Worm (Caenorhabditis elegans): Measurements from ENCODE around the gene srg-45.
A peak's percentile ranks its signal among the peaks of the same experiment; 100 is the strongest.

- no peak for TF ChIP-seq ama-1 (optimal IDR thresholded peaks at IDR 0.05)
- no peak for TF ChIP-seq flt-1 (GFP tag; IDR thresholded peaks at IDR 0.05)
- no peak for TF ChIP-seq hnd-1 (tag; optimal IDR thresholded peaks at IDR 0.05)
- no peak for TF ChIP-seq sea-1 (GFP tag; conservative IDR thresholded peaks at IDR 0.05)
- no peak for TF ChIP-seq ceh-13 (GFP tag; optimal IDR thresholded peaks at IDR 0.05)
- 0 out of 2 replicates have a peak, but pooled peaks have one; percentile 5 for TF ChIP-seq scrt-1 (GFP tag; IDR thresholded peaks at IDR 0.05)
- peak; percentile 19 for TF ChIP-seq B0310.2 (tag; optimal IDR thresholded peaks at IDR 0.05)
- TF ChIP-seq aly-1 (tag; optimal IDR thresholded peaks at IDR 0.05): peak; percentile 10
- no peak for TF ChIP-seq F13C5.2 (tag; optimal IDR thresholded peaks at IDR 0.05)
- TF ChIP-seq tbx-11 (GFP tag; IDR thresholded peaks at IDR 0.05): no peak; the same call in 1 of the 2 replicates
- TF ChIP-seq hmg-4 (GFP tag; optimal IDR thresholded peaks at IDR 0.05): no peak
- no peak for TF ChIP-seq ceh-36 (tag; optimal IDR thresholded peaks at IDR 0.05)
- peak; percentile 21; the same call in 1 of the 2 replicates for TF ChIP-seq pes-1 (GFP tag; IDR thresholded peaks at IDR 0.05)
Observed at ce11 chrV:12353505-12353904, 46.2 kb downstream of the srg-45 start.
